Worm (Caenorhabditis elegans) whole organism, young adult: ENCODE results near the gene drd-1.

Experiments
- B0019.2 ChIP-seq: fragments of 200-800 bp; sonication (Bioruptor generic); conservative IDR thresholded peaks from 2 replicates; pipeline ENCODE4 v1.3.6; 2022; ENCODE audit warnings: missing genetic modification reagents, missing genetic modification characterization, missing compliant biosample characterization
- C17E4.6 ChIP-seq: fragments of 200-800 bp; sonication (Bioruptor generic); IDR thresholded peaks from 2 replicates; pipeline ENCODE4 v1.3.6; 2022; ENCODE audit warnings: missing genetic modification reagents, missing genetic modification characterization, missing compliant biosample characterization
- D2030.7 ChIP-seq: fragments of 200-800 bp; sonication (Bioruptor generic); IDR thresholded peaks from 2 replicates; pipeline ENCODE4 v1.3.6; 2022; ENCODE audit warnings: missing genetic modification reagents, missing genetic modification characterization, missing compliant biosample characterization
- F49E8.2 ChIP-seq: sonication (generic microtip); optimal IDR thresholded peaks from 3 replicates; lab custom pipeline; 2017; ENCODE audit warnings: missing genetic modification characterization, mild to moderate bottlenecking, missing compliant biosample characterization, antibody characterized with exemption, moderate library complexity; ENCODE audit not compliant: insufficient read depth
- F52B5.7 ChIP-seq: sonication (generic microtip); optimal IDR thresholded peaks from 2 replicates; lab custom pipeline; 2016; ENCODE audit warnings: mild to moderate bottlenecking, missing genetic modification characterization, missing compliant biosample characterization
- F57A8.1 ChIP-seq: fragments of 200-800 bp; sonication (Bioruptor generic); optimal IDR thresholded peaks from 2 replicates; lab custom pipeline; 2018; ENCODE audit warnings: mild to moderate bottlenecking, missing genetic modification characterization, moderate library complexity, missing compliant biosample characterization
- F57C9.4 ChIP-seq: sonication (generic microtip); optimal IDR thresholded peaks from 2 replicates; lab custom pipeline; 2017; ENCODE audit warnings: mild to moderate bottlenecking, missing genetic modification characterization, missing compliant biosample characterization
- T26A5.8 ChIP-seq: sonication (generic microtip); optimal IDR thresholded peaks from 2 replicates; lab custom pipeline; 2016; ENCODE audit warnings: missing genetic modification characterization, missing compliant biosample characterization
- Y79H2A.3 ChIP-seq: fragments of 200-800 bp; sonication (Bioruptor generic); conservative IDR thresholded peaks from 2 replicates; pipeline ENCODE4 v1.3.6; 2022; ENCODE audit warnings: missing genetic modification reagents, missing genetic modification characterization, missing compliant biosample characterization
- ZK185.1 ChIP-seq: sonication (generic microtip); optimal IDR thresholded peaks from 2 replicates; lab custom pipeline; 2016; ENCODE audit warnings: mild to moderate bottlenecking, missing genetic modification characterization, missing compliant biosample characterization; ENCODE audit not compliant: poor library complexity, severe bottlenecking
- athp-1 ChIP-seq: sonication (generic microtip); optimal IDR thresholded peaks from 2 replicates; lab custom pipeline; 2017; ENCODE audit warnings: mild to moderate bottlenecking, missing genetic modification characterization, missing compliant biosample characterization
- cebp-2 ChIP-seq: fragments of 200-800 bp; sonication (Bioruptor generic); IDR thresholded peaks from 2 replicates; pipeline ENCODE4 v1.3.6; 2022; ENCODE audit warnings: missing genetic modification characterization, missing compliant biosample characterization
- ceh-27 ChIP-seq: fragments of 200-800 bp; sonication (Bioruptor generic); optimal IDR thresholded peaks from 2 replicates; lab custom pipeline; 2018; ENCODE audit warnings: mild to moderate bottlenecking, missing genetic modification characterization, moderate library complexity, missing compliant biosample characterization
- ceh-58 ChIP-seq: fragments of 200-800 bp; sonication (Bioruptor generic); IDR thresholded peaks from 2 replicates; pipeline ENCODE4 v1.3.6; 2022; ENCODE audit warnings: missing genetic modification characterization, missing compliant biosample characterization
- ceh-79 ChIP-seq: sonication (generic microtip); optimal IDR thresholded peaks from 2 replicates; lab custom pipeline; 2017; ENCODE audit warnings: mild to moderate bottlenecking, missing genetic modification characterization, missing compliant biosample characterization
- dox-1 ChIP-seq: fragments of 200-800 bp; sonication (Bioruptor generic); IDR thresholded peaks from 2 replicates; pipeline ENCODE4 v1.3.6; 2022; ENCODE audit warnings: missing genetic modification reagents, missing genetic modification characterization, missing compliant biosample characterization
- hlh-26 ChIP-seq: fragments of 200-800 bp; sonication (Bioruptor generic); conservative IDR thresholded peaks from 2 replicates; pipeline ENCODE4 v1.3.6; 2022; ENCODE audit warnings: missing genetic modification reagents, missing genetic modification characterization, missing compliant biosample characterization
- hmg-1.2 ChIP-seq: fragments of 200-800 bp; sonication (Bioruptor generic); IDR thresholded peaks from 2 replicates; pipeline ENCODE4 v1.3.6; 2022; ENCODE audit warnings: missing genetic modification reagents, missing genetic modification characterization, missing compliant biosample characterization
- let-607 ChIP-seq, 2 experiments: fragments of 200-800 bp in 1 of 2; sonication (Bioruptor generic) in 1 of 2; sonication (generic microtip) in 1 of 2; optimal IDR thresholded peaks; 2 replicates each; lab custom pipeline; 2016 to 2018; ENCODE audit warnings: mild to moderate bottlenecking in 2 of 2, missing compliant biosample characterization in 2 of 2, missing genetic modification characterization in 2 of 2, moderate library complexity in 2 of 2, missing genotype in 1 of 2
- lin-35 ChIP-seq, 3 experiments: fragments of 150-350 bp in 2 of 3; sonication (generic microtip) in 1 of 3; optimal IDR thresholded peaks; 2 replicates each; lab custom pipeline; 2014 to 2018; ENCODE audit warnings: missing biosample characterization in 3 of 3, missing genetic modification characterization in 3 of 3, missing genetic modification reagents in 3 of 3
- lin-40 ChIP-seq: sonication (generic microtip); optimal IDR thresholded peaks from 2 replicates; lab custom pipeline; 2016; ENCODE audit warnings: missing genetic modification characterization, mild to moderate bottlenecking, missing compliant biosample characterization, missing genotype, missing genetic modification reagents
- lin-54 ChIP-seq: fragments of 200-800 bp; sonication (Bioruptor generic); optimal IDR thresholded peaks from 2 replicates; lab custom pipeline; 2018; ENCODE audit warnings: mild to moderate bottlenecking, missing genetic modification characterization, missing compliant biosample characterization
- lsl-1 ChIP-seq: fragments of 200-800 bp; sonication (Bioruptor generic); optimal IDR thresholded peaks from 2 replicates; lab custom pipeline; 2018; ENCODE audit warnings: mild to moderate bottlenecking, missing genetic modification characterization, moderate library complexity, missing compliant biosample characterization
- lsy-27 ChIP-seq: sonication (generic microtip); optimal IDR thresholded peaks from 2 replicates; lab custom pipeline; 2017; ENCODE audit warnings: missing genetic modification characterization, mild to moderate bottlenecking, missing compliant biosample characterization, antibody characterized with exemption, missing genotype, borderline replicate concordance; ENCODE audit not compliant: insufficient read depth
- madf-3 ChIP-seq: fragments of 200-800 bp; sonication (Bioruptor generic); IDR thresholded peaks from 2 replicates; pipeline ENCODE4 v1.3.6; 2022; ENCODE audit warnings: missing genetic modification reagents, missing genetic modification characterization, missing compliant biosample characterization
- madf-6 ChIP-seq: fragments of 200-800 bp; sonication (Bioruptor generic); IDR thresholded peaks from 2 replicates; pipeline ENCODE4 v1.3.6; 2022; ENCODE audit warnings: missing genetic modification reagents, missing genetic modification characterization, missing compliant biosample characterization
- madf-8 ChIP-seq: fragments of 200-800 bp; sonication (Bioruptor generic); conservative IDR thresholded peaks from 2 replicates; pipeline ENCODE4 v1.3.6; 2022; ENCODE audit warnings: missing genetic modification reagents, missing genetic modification characterization, missing compliant biosample characterization
- mes-4 ChIP-seq: sonication (generic microtip); optimal IDR thresholded peaks from 2 replicates; lab custom pipeline; 2016; ENCODE audit warnings: missing genotype, missing genetic modification characterization, missing compliant biosample characterization
- nfya-1 ChIP-seq: sonication (generic microtip); optimal IDR thresholded peaks from 2 replicates; lab custom pipeline; 2017; ENCODE audit warnings: antibody characterized with exemption, missing compliant biosample characterization, missing genetic modification characterization, borderline replicate concordance; ENCODE audit not compliant: insufficient read depth
- nfya-2 ChIP-seq: fragments of 200-800 bp; sonication (Bioruptor generic); IDR thresholded peaks from 2 replicates; pipeline ENCODE4 v1.3.6; 2022; ENCODE audit warnings: missing genetic modification reagents, missing genetic modification characterization, missing compliant biosample characterization
- nfyb-1 ChIP-seq: fragments of 200-800 bp; sonication (Bioruptor generic); IDR thresholded peaks from 2 replicates; pipeline ENCODE4 v1.3.6; 2022; ENCODE audit warnings: missing genetic modification reagents, missing genetic modification characterization, missing compliant biosample characterization
- nhr-120 ChIP-seq: fragments of 200-800 bp; sonication (Bioruptor generic); IDR thresholded peaks from 2 replicates; pipeline ENCODE4 v1.3.6; 2022; ENCODE audit warnings: missing genetic modification characterization, missing compliant biosample characterization
- nhr-179 ChIP-seq: sonication (generic microtip); optimal IDR thresholded peaks from 2 replicates; lab custom pipeline; 2016; ENCODE audit warnings: mild to moderate bottlenecking, missing genetic modification characterization, missing compliant biosample characterization
- nhr-90 ChIP-seq: sonication (generic microtip); optimal IDR thresholded peaks from 2 replicates; lab custom pipeline; 2016; ENCODE audit warnings: missing genotype, mild to moderate bottlenecking, missing genetic modification characterization, missing compliant biosample characterization
- repo-1 ChIP-seq: sonication (generic microtip); optimal IDR thresholded peaks from 2 replicates; lab custom pipeline; 2017; ENCODE audit warnings: mild to moderate bottlenecking, missing genetic modification characterization, missing compliant biosample characterization
- sdz-38 ChIP-seq: sonication (generic microtip); optimal IDR thresholded peaks from 2 replicates; lab custom pipeline; 2016; ENCODE audit warnings: missing genotype, missing genetic modification characterization, missing compliant biosample characterization
- snpc-3.4 ChIP-seq: sonication (generic microtip); optimal IDR thresholded peaks from 2 replicates; lab custom pipeline; 2017; ENCODE audit warnings: missing genetic modification characterization, mild to moderate bottlenecking, missing compliant biosample characterization, antibody characterized with exemption, moderate library complexity, missing genotype, missing genetic modification reagents
- somi-1 ChIP-seq: fragments of 200-800 bp; sonication (Bioruptor generic); optimal IDR thresholded peaks from 2 replicates; lab custom pipeline; 2018; ENCODE audit warnings: mild to moderate bottlenecking, missing genetic modification characterization, missing compliant biosample characterization
- tbp1 ChIP-seq: fragments of 200-800 bp; sonication (Bioruptor generic); optimal IDR thresholded peaks from 2 replicates; lab custom pipeline; 2018; ENCODE audit warnings: mild to moderate bottlenecking, missing genetic modification characterization, missing compliant biosample characterization
- unc-62 ChIP-seq: fragments of 150-350 bp; optimal IDR thresholded peaks from 2 replicates; lab custom pipeline; 2014; ENCODE audit warnings: missing biosample characterization, missing genetic modification reagents, missing genetic modification characterization
- ztf-22 ChIP-seq: fragments of 200-800 bp; sonication (Bioruptor generic); optimal IDR thresholded peaks from 2 replicates; lab custom pipeline; 2018; ENCODE audit warnings: mild to moderate bottlenecking, missing genetic modification characterization, moderate library complexity, missing compliant biosample characterization
- ztf-28 ChIP-seq: fragments of 200-800 bp; sonication (Bioruptor generic); IDR thresholded peaks from 2 replicates; pipeline ENCODE4 v1.3.6; 2022; ENCODE audit warnings: missing genetic modification reagents, missing genetic modification characterization, missing compliant biosample characterization
- ztf-3 ChIP-seq: fragments of 200-800 bp; sonication (Bioruptor generic); optimal IDR thresholded peaks from 2 replicates; lab custom pipeline; 2018; ENCODE audit warnings: mild to moderate bottlenecking, missing genetic modification characterization, missing compliant biosample characterization
- ztf-6 ChIP-seq: fragments of 200-800 bp; sonication (Bioruptor generic); IDR thresholded peaks from 2 replicates; pipeline ENCODE4 v1.3.6; 2022; ENCODE audit warnings: missing genetic modification reagents, missing genetic modification characterization, missing compliant biosample characterization

drd-1 gene

DNA sequence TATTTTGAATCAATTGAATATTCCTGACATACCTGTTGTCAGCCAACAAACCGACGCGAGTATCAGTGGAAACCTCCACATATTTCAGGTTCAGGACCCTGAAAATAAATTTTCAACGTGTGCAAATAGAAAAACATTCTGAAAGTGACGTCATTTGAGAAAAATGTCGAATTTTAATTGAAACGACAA, 40.8 kb downstream of the drd-1 start, which contains the start of gene F14E5.2:
F14E5.2 (minus strand) TSS at position 101 of the 189 bp plus-strand sequence.
- TF ChIP-seq ceh-58 (GFP tag; lab: Robert Waterston, UW) = no peak
- no peak for TF ChIP-seq C17E4.6 (GFP tag; lab: Robert Waterston, UW)
- TF ChIP-seq nfya-1 (tag; lab: Kevin White, UChicago) = no peak
- no peak for TF ChIP-seq hlh-26 (GFP tag; lab: Robert Waterston, UW)
- no peak for TF ChIP-seq unc-62
- no peak for TF ChIP-seq F57A8.1
- TF ChIP-seq lsy-27 (tag; lab: Kevin White, UChicago) = no peak
- no peak for TF ChIP-seq somi-1 (GFP tag; lab: Kevin White, UChicago)
- no peak for TF ChIP-seq ztf-3 (GFP tag; lab: Kevin White, UChicago)
- no peak for TF ChIP-seq madf-3 (GFP tag; lab: Robert Waterston, UW)
- no peak for TF ChIP-seq ztf-28
- no peak for TF ChIP-seq B0019.2 (GFP tag; lab: Robert Waterston, UW)
- TF ChIP-seq nhr-179 (tag; lab: Kevin White, UChicago) = no peak
- TF ChIP-seq lin-40 = no peak
- no peak for TF ChIP-seq repo-1 (tag; lab: Kevin White, UChicago)

- peak; percentile 98 for TF ChIP-seq lsl-1 (GFP tag; lab: Kevin White, UChicago)
- TF ChIP-seq nfyb-1 (GFP tag; lab: Robert Waterston, UW) = 0 out of 2 replicates have a peak, but pooled peaks have one; percentile 26
- TF ChIP-seq mes-4 (tag; lab: Kevin White, UChicago) = no peak
- no peak for TF ChIP-seq ztf-6 (GFP tag; lab: Robert Waterston, UW)
- no peak for TF ChIP-seq cebp-2
- TF ChIP-seq snpc-3.4 = peak; percentile 38
- TF ChIP-seq ZK185.1 (tag; lab: Kevin White, UChicago) = no peak
- no peak for TF ChIP-seq lin-35 (GFP tag; optimal IDR thresholded peaks at IDR 0.05; lab: Kevin White, UChicago)
- peak; percentile 98 for TF ChIP-seq athp-1 (tag; lab: Kevin White, UChicago)
- peak; percentile 47 for TF ChIP-seq lin-54 (GFP tag; lab: Kevin White, UChicago)
- peak; percentile 38; the same call in 1 of the 2 replicates for TF ChIP-seq B0019.2 (GFP tag; lab: Robert Waterston, UW)
- TF ChIP-seq ztf-22 (GFP tag; lab: Kevin White, UChicago) = no peak
- no peak for TF ChIP-seq Y79H2A.3
- no peak for TF ChIP-seq hlh-26 (GFP tag; lab: Robert Waterston, UW)
- no peak for TF ChIP-seq F52B5.7
- peak; percentile 79 to 85 for TF ChIP-seq let-607 (tag; optimal IDR thresholded peaks at IDR 0.05; lab: Kevin White, UChicago)
- TF ChIP-seq hmg-1.2 = peak; percentile 15; the same call in 1 of the 2 replicates
- peak; percentile 87 for TF ChIP-seq madf-6 (GFP tag; lab: Robert Waterston, UW)
- no peak for TF ChIP-seq nfya-1 (tag; lab: Kevin White, UChicago)
- no peak for TF ChIP-seq somi-1 (GFP tag; lab: Kevin White, UChicago)
- no peak for TF ChIP-seq sdz-38 (tag; lab: Kevin White, UChicago)
- TF ChIP-seq tbp1 (GFP tag; lab: Kevin White, UChicago) = peak; percentile 37
- no peak; the same call in 1 of the 2 replicates for TF ChIP-seq dox-1 (GFP tag; lab: Robert Waterston, UW)
- TF ChIP-seq nhr-120 (GFP tag; lab: Robert Waterston, UW) = no peak
- peak; percentile 72 for TF ChIP-seq F49E8.2 (tag; lab: Kevin White, UChicago)
- no peak for TF ChIP-seq nhr-90 (tag; lab: Kevin White, UChicago)
- peak; percentile 64 for TF ChIP-seq madf-8 (GFP tag; lab: Robert Waterston, UW)
- no peak for TF ChIP-seq F57C9.4 (tag; lab: Kevin White, UChicago)
- TF ChIP-seq ceh-27 (GFP tag; lab: Kevin White, UChicago) = no peak
- peak; percentile 76 for TF ChIP-seq D2030.7
- TF ChIP-seq ztf-28 = no peak
- no peak for TF ChIP-seq ceh-79 (tag; lab: Kevin White, UChicago)
- TF ChIP-seq T26A5.8 (tag; lab: Kevin White, UChicago) = no peak
- no peak for TF ChIP-seq nfya-2 (GFP tag; lab: Robert Waterston, UW)
Observed at ce11 chrII:8428947-8429919, 41.4 kb downstream of the drd-1 start.
